Worm (Caenorhabditis elegans): ENCODE results near the gene W02B12.1.
"Not testable (repeated sequence)": the region's sequence is repeated elsewhere in the genome, so short reads cannot be mapped to it uniquely, and the experiment has no call there.

- TF ChIP-seq flt-1 (GFP tag; IDR thresholded peaks at IDR 0.05); ama-1 (optimal IDR thresholded peaks at IDR 0.05); ceh-36 (tag; optimal IDR thresholded peaks at IDR 0.05); tbx-11 (GFP tag; IDR thresholded peaks at IDR 0.05); aly-1 (tag; optimal IDR thresholded peaks at IDR 0.05); ceh-13 (GFP tag; optimal IDR thresholded peaks at IDR 0.05); hmg-4 (GFP tag; optimal IDR thresholded peaks at IDR 0.05); tra-4 (tag; optimal IDR thresholded peaks at IDR 0.05); B0310.2 (tag; optimal IDR thresholded peaks at IDR 0.05); tbx-37 (GFP tag; conservative IDR thresholded peaks at IDR 0.05); hmbx-1 (tag; optimal IDR thresholded peaks at IDR 0.05); ets-7 (tag; optimal IDR thresholded peaks at IDR 0.05): not testable (repeated sequence)
Observed at ce11 chrII:11442425-11442824, 6.4 kb upstream of the W02B12.1 start, which contains the start of gene ebp-2.

Measured in whole organism, early embryonic.